Fruit fly (Drosophila melanogaster) whole organism, adult: ENCODE results near the gene ppk28.

Experiments used
- CG11617 ChIP-seq: fragments of 200-800 bp; sonication (Bioruptor generic); optimal IDR thresholded peaks from 2 replicates; lab custom pipeline; 2017; ENCODE audit warnings: mild to moderate bottlenecking, missing biosample characterization, missing genetic modification reagents, missing genetic modification characterization
- CG12768 ChIP-seq: fragments of 200-800 bp; sonication (Bioruptor generic); optimal IDR thresholded peaks from 2 replicates; lab custom pipeline; 2017; ENCODE audit warnings: missing biosample characterization, missing genetic modification characterization, mild to moderate bottlenecking, moderate library complexity, missing genetic modification reagents
- CG14711 ChIP-seq: fragments of 200-800 bp; sonication (Bioruptor generic); optimal IDR thresholded peaks from 2 replicates; lab custom pipeline; 2018; ENCODE audit warnings: missing biosample characterization, mild to moderate bottlenecking, missing genetic modification characterization, moderate library complexity
- CG1620 ChIP-seq: fragments of 200-800 bp; sonication (Bioruptor generic); optimal IDR thresholded peaks from 2 replicates; lab custom pipeline; 2016; ENCODE audit warnings: missing biosample characterization, missing genetic modification characterization
- CG33017 ChIP-seq: fragments of 200-800 bp; sonication (Bioruptor generic); optimal IDR thresholded peaks from 2 replicates; lab custom pipeline; 2018; ENCODE audit warnings: missing biosample characterization, mild to moderate bottlenecking, missing genetic modification characterization, moderate library complexity
- CG7045 ChIP-seq: fragments of 200-800 bp; sonication (Bioruptor generic); optimal IDR thresholded peaks from 2 replicates; lab custom pipeline; 2017; ENCODE audit warnings: missing biosample characterization, mild to moderate bottlenecking, missing genetic modification characterization
- CG7101 ChIP-seq: fragments of 200-800 bp; sonication (Bioruptor generic); optimal IDR thresholded peaks from 2 replicates; lab custom pipeline; 2018; ENCODE audit warnings: missing biosample characterization, mild to moderate bottlenecking, missing genetic modification characterization, moderate library complexity
- Clk ChIP-seq: fragments of 200-800 bp; sonication (Bioruptor generic); optimal IDR thresholded peaks from 2 replicates; lab custom pipeline; 2017; ENCODE audit warnings: missing biosample characterization, missing genetic modification characterization
- Crg-1 ChIP-seq: fragments of 200-800 bp; sonication (Bioruptor generic); optimal IDR thresholded peaks from 2 replicates; lab custom pipeline; 2016; ENCODE audit warnings: missing biosample characterization, missing genetic modification characterization
- Mnt ChIP-seq: fragments of 200-800 bp; sonication (Bioruptor generic); optimal IDR thresholded peaks from 2 replicates; lab custom pipeline; 2016; ENCODE audit warnings: missing biosample characterization, mild to moderate bottlenecking, missing genetic modification characterization
- bab1 ChIP-seq: fragments of 200-800 bp; sonication (Bioruptor generic); optimal IDR thresholded peaks from 3 replicates; lab custom pipeline; 2019; ENCODE audit warnings: missing biosample characterization, mild to moderate bottlenecking, missing genetic modification characterization, moderate library complexity
- cic ChIP-seq: fragments of 200-800 bp; sonication (Bioruptor generic); optimal IDR thresholded peaks from 2 replicates; lab custom pipeline; 2017; ENCODE audit warnings: missing biosample characterization, mild to moderate bottlenecking, missing genetic modification characterization, moderate library complexity
- cnc ChIP-seq, 2 experiments: fragments of >200 bp; optimal IDR thresholded peaks; 2 replicates each; lab custom pipeline; 2017
- kay ChIP-seq: fragments of 200-800 bp; sonication (Bioruptor generic); peaks from one replicate; lab custom pipeline; 2016; ENCODE audit warnings: missing biosample characterization, missing genetic modification characterization, borderline replicate concordance
- ovo ChIP-seq: fragments of 200-800 bp; sonication (Bioruptor generic); optimal IDR thresholded peaks from 2 replicates; lab custom pipeline; 2016; ENCODE audit warnings: missing biosample characterization, missing genetic modification characterization
- pad ChIP-seq: fragments of 200-800 bp; sonication (Bioruptor generic); optimal IDR thresholded peaks from 3 replicates; lab custom pipeline; 2017; ENCODE audit warnings: missing biosample characterization, missing genetic modification characterization, mild to moderate bottlenecking, moderate library complexity, missing genetic modification reagents
- tj ChIP-seq: fragments of 200-800 bp; sonication (Bioruptor generic); optimal IDR thresholded peaks from 3 replicates; lab custom pipeline; 2017; ENCODE audit warnings: missing biosample characterization, mild to moderate bottlenecking, missing genetic modification characterization, moderate library complexity
- toe ChIP-seq: fragments of 200-800 bp; sonication (Bioruptor generic); optimal IDR thresholded peaks from 2 replicates; lab custom pipeline; 2016; ENCODE audit warnings: missing biosample characterization, missing genetic modification characterization

Gene ppk28

DNA sequence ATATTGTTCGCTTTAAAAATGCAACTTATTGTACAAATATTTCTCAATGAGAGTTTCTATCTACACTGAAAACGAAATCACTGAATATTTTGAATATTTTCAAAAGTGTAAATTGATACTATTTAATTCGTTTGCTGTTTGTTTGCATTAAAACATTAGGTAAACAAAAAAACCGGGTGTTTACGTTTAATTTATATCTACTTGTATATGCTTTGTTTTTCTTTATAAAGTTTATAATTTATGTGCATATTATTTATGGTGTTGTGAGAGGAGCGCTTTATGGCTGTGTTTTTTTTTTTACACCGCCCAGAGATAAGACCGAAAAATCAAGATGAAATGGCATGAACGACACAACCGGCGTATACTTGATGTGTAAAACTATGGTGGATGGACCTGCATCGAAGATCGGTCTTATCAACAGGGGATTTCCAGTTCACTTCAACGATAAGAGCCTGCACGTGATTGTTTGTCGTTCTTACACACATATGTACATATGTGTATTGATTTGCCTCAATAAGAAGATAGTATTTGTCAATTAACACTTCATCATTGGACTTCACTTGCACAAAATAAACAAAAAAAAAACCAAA is 23.7 kb downstream of the ppk28 start:
- TF ChIP-seq cic (GFP tag; lab: Kevin White, UChicago): peak; percentile 8
- peak; percentile 55 for TF ChIP-seq CG14711
- no peak for TF ChIP-seq Clk (GFP tag; lab: Kevin White, UChicago)

DNA sequence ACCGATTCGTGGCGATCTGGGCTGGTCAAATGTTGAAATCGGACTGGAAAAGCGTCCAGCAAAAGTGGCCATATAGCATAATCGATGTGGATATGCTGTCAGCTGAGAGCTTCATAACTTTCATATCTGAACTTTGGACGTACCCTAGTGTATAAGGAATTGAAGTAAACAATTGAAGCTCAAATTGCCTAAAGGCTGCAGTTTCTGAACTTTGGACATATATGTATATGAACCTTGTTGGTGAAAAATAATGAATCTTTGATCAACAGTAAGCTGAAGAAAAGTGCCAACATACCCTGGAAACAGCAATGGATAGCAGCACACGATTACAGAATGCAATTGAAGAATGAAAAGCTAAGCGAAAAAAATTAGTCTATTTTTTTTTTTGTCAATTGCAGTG is 24.2 kb downstream of the ppk28 start:
- TF ChIP-seq tj (GFP tag; lab: Kevin White, UChicago): peak; percentile 95
- TF ChIP-seq pad (GFP tag; lab: Kevin White, UChicago): no peak
- peak; percentile 7 for TF ChIP-seq CG1620 (GFP tag; lab: Kevin White, UChicago)
- TF ChIP-seq CG7101 (tag; lab: Kevin White, UChicago): no peak
- TF ChIP-seq bab1: peak; percentile 38

DNA sequence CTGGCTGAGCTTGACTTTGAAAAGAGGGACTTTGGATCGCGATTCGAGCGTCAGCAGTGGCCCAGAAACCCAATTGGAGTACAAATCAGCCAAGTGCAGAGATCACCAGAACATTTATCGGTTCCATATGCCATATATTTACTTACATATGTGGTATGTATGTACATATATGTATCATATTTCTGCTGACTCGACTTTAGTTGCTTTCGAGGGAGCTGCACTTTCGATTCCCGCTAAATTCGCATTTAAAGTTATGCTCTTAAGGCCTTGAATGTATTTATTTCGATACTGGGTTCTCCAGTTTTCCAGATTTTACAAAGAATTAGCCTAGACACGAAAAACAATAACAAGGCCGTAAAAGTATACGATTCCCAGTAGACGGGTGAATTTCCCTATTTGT is 26.0 kb downstream of the ppk28 start:
- TF ChIP-seq bab1 (no peak), tj (GFP tag; lab: Kevin White, UChicago) (peak; percentile 97)

DNA sequence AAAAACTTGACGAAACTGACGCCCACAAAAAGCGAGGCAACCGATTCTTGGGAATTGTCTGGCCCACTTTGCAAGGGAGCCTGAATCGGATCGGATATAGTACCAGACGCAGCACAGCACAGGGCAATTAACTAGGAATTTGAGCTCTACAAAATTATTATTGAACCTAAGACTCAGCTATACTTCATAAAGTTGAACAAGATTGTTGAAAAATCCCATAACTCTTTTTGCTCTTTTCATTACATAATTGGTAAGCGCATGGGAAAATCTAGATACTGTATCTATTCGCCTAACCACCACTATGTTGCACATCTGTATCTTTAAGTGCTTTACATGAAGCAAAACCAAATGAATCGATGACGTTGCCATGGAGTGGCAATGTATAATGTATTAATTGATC is 27.2 kb downstream of the ppk28 start:
- TF ChIP-seq Crg-1 (GFP tag; lab: Kevin White, UChicago) (no peak), ovo (no peak), Mnt (GFP tag; lab: Kevin White, UChicago) (no peak), CG14711 (peak; percentile 23), pad (GFP tag; lab: Kevin White, UChicago) (no peak), kay (no peak), CG1620 (GFP tag; lab: Kevin White, UChicago) (no peak), cic (GFP tag; lab: Kevin White, UChicago) (no peak), CG7045 (GFP tag; lab: Kevin White, UChicago) (no peak), tj (GFP tag; lab: Kevin White, UChicago) (peak; percentile 10), CG12768 (GFP tag; lab: Kevin White, UChicago) (no peak)

- TF ChIP-seq Mnt (GFP tag; lab: Kevin White, UChicago): no peak
- TF ChIP-seq CG33017: no peak
- no peak for TF ChIP-seq cnc (optimal IDR thresholded peaks at IDR 0.05; lab: Kevin White, UChicago)
- no peak for TF ChIP-seq CG1620 (GFP tag; lab: Kevin White, UChicago)
- no peak for TF ChIP-seq CG7101 (tag; lab: Kevin White, UChicago)
- no peak for TF ChIP-seq Clk (GFP tag; lab: Kevin White, UChicago)
Measured at dm6 chrX:16834259-16834658, 28.4 kb downstream of the ppk28 start.

DNA sequence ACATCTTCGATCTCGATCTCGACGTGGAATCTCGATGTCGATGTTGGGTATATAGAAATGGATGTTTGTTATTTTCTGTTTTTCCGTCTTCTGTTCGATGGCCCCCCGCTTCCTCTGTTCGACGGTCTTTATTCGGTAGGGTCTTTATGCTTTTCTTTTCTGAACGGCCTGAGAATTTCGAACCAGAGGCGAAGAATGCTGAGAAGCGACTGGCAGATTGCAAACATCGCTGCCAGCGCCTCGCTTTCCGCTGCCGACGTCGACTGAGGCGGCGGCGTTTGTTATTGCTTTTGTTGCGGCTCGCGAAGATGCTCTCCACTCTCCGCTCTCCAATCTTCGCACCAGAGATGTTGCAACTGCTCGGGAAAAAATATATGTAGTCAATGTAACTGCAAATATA is 29.4 kb downstream of the ppk28 start, which contains the start of the genes CG13004 and CG46306:
TSS of gene CG13004 (minus strand) at position 217 of the 400 bp plus-strand sequence.
TSS of gene CG46306 (minus strand) at position 217 of the 400 bp plus-strand sequence.
- no peak for TF ChIP-seq CG33017
- no peak for TF ChIP-seq CG7101 (tag; lab: Kevin White, UChicago)
- peak; percentile 14 for TF ChIP-seq tj (GFP tag; lab: Kevin White, UChicago)
- TF ChIP-seq kay: no peak
- no peak for TF ChIP-seq cnc (optimal IDR thresholded peaks at IDR 0.05; lab: Kevin White, UChicago)
- no peak for TF ChIP-seq bab1

DNA sequence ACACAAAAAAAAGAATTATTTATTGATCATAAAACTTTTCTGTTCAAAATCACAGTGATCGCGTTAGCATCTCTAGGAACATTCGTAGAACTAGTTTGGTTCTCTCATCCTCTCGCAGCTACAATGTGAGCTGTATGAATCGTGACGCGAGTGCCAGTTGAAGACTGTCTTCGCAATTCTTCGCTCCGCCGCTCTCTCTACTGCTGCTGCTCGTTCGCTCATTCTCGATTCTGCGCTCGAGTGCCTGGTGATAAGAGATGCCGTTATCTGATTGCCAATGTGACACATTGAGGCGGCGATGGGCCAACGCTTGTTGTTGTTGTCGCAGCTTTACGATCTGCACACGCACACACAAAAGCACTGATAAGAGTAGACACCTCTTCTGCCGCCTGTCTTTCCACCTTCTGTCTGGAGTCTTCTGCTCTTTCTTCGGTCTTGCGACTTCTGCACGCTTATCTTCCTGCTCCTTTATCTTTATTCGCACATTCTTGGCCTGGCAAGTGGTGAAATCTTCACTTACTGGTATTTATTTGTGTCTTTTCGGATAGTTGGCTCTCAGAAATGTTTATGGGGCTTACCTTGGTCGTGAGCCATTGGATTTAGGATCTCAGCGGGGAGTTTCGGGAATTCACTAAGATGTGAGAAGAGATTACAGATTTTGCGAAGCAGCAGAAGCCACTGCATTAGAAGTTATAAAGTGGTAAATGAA is 30.4 kb downstream of the ppk28 start:
- TF ChIP-seq CG7101 (tag; lab: Kevin White, UChicago): no peak
- TF ChIP-seq ovo: peak; percentile 61
- TF ChIP-seq tj (GFP tag; lab: Kevin White, UChicago): peak; percentile 28
- TF ChIP-seq Mnt (GFP tag; lab: Kevin White, UChicago): no peak

DNA sequence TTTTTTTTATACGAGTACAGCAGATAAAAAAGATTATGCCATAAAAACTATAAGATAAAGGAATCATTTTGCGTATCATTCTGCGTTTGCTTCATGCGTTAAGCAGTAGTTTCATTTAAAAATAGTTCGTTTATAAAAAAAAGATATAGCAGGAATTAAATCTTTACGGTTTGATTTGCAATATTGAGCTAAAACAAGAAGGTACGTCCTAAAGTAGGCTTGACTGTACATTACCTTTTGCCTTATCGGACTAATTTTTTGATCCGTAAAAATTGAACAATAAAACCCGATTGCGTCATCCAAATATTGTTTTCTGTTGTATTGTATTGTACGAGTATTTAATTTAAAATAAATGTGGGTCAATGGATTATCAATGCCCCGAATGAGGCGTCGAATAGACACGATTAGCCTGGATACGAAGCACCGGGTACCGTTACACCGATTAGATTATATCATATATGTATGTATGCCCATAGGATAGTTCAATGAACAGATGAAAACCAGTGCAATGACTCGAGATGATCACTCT is 31.0 kb downstream of the ppk28 start:
- TF ChIP-seq CG11617 (GFP tag; lab: Kevin White, UChicago): no peak
- TF ChIP-seq cic (GFP tag; lab: Kevin White, UChicago): no peak
- no peak for TF ChIP-seq CG7045 (GFP tag; lab: Kevin White, UChicago)
- TF ChIP-seq toe: no peak
- TF ChIP-seq tj (GFP tag; lab: Kevin White, UChicago): no peak
- no peak for TF ChIP-seq CG1620 (GFP tag; lab: Kevin White, UChicago)
- TF ChIP-seq kay: peak; percentile 58
- TF ChIP-seq ovo: no peak
